Fruit fly (Drosophila melanogaster) whole organism, adult: ENCODE measurements around the gene CG42784.
A peak's percentile ranks its signal among the peaks of the same experiment; 100 is the strongest.

Experiments used
- CG11617 ChIP-seq: fragments of 200-800 bp; sonication (Bioruptor generic); optimal IDR thresholded peaks from 2 replicates; lab custom pipeline; 2017; ENCODE audit warnings: mild to moderate bottlenecking, missing biosample characterization, missing genetic modification reagents, missing genetic modification characterization
- CG12768 ChIP-seq: fragments of 200-800 bp; sonication (Bioruptor generic); optimal IDR thresholded peaks from 2 replicates; lab custom pipeline; 2017; ENCODE audit warnings: missing biosample characterization, missing genetic modification characterization, mild to moderate bottlenecking, moderate library complexity, missing genetic modification reagents
- CG14711 ChIP-seq: fragments of 200-800 bp; sonication (Bioruptor generic); optimal IDR thresholded peaks from 2 replicates; lab custom pipeline; 2018; ENCODE audit warnings: missing biosample characterization, mild to moderate bottlenecking, missing genetic modification characterization, moderate library complexity
- CG1620 ChIP-seq: fragments of 200-800 bp; sonication (Bioruptor generic); optimal IDR thresholded peaks from 2 replicates; lab custom pipeline; 2016; ENCODE audit warnings: missing biosample characterization, missing genetic modification characterization
- CG33017 ChIP-seq: fragments of 200-800 bp; sonication (Bioruptor generic); optimal IDR thresholded peaks from 2 replicates; lab custom pipeline; 2018; ENCODE audit warnings: missing biosample characterization, mild to moderate bottlenecking, missing genetic modification characterization, moderate library complexity
- CG5204 ChIP-seq: fragments of 200-800 bp; sonication (Bioruptor generic); optimal IDR thresholded peaks from 2 replicates; lab custom pipeline; 2016; ENCODE audit warnings: missing biosample characterization, missing genetic modification characterization
- CG7045 ChIP-seq: fragments of 200-800 bp; sonication (Bioruptor generic); optimal IDR thresholded peaks from 2 replicates; lab custom pipeline; 2017; ENCODE audit warnings: missing biosample characterization, mild to moderate bottlenecking, missing genetic modification characterization
- CG7101 ChIP-seq: fragments of 200-800 bp; sonication (Bioruptor generic); optimal IDR thresholded peaks from 2 replicates; lab custom pipeline; 2018; ENCODE audit warnings: missing biosample characterization, mild to moderate bottlenecking, missing genetic modification characterization, moderate library complexity
- Clk ChIP-seq: fragments of 200-800 bp; sonication (Bioruptor generic); optimal IDR thresholded peaks from 2 replicates; lab custom pipeline; 2017; ENCODE audit warnings: missing biosample characterization, missing genetic modification characterization
- Crg-1 ChIP-seq: fragments of 200-800 bp; sonication (Bioruptor generic); optimal IDR thresholded peaks from 2 replicates; lab custom pipeline; 2016; ENCODE audit warnings: missing biosample characterization, missing genetic modification characterization
- Hr96 ChIP-seq: fragments of 200-800 bp; sonication (Bioruptor generic); optimal IDR thresholded peaks from 2 replicates; lab custom pipeline; 2016; ENCODE audit warnings: missing biosample characterization, missing genetic modification characterization
- Mnt ChIP-seq: fragments of 200-800 bp; sonication (Bioruptor generic); optimal IDR thresholded peaks from 2 replicates; lab custom pipeline; 2016; ENCODE audit warnings: missing biosample characterization, mild to moderate bottlenecking, missing genetic modification characterization
- bab1 ChIP-seq: fragments of 200-800 bp; sonication (Bioruptor generic); optimal IDR thresholded peaks from 3 replicates; lab custom pipeline; 2019; ENCODE audit warnings: missing biosample characterization, mild to moderate bottlenecking, missing genetic modification characterization, moderate library complexity
- cic ChIP-seq: fragments of 200-800 bp; sonication (Bioruptor generic); optimal IDR thresholded peaks from 2 replicates; lab custom pipeline; 2017; ENCODE audit warnings: missing biosample characterization, mild to moderate bottlenecking, missing genetic modification characterization, moderate library complexity
- cnc ChIP-seq, 2 experiments: fragments of >200 bp; optimal IDR thresholded peaks; 2 replicates each; lab custom pipeline; 2017
- kay ChIP-seq: fragments of 200-800 bp; sonication (Bioruptor generic); peaks from one replicate; lab custom pipeline; 2016; ENCODE audit warnings: missing biosample characterization, missing genetic modification characterization, borderline replicate concordance
- ovo ChIP-seq: fragments of 200-800 bp; sonication (Bioruptor generic); optimal IDR thresholded peaks from 2 replicates; lab custom pipeline; 2016; ENCODE audit warnings: missing biosample characterization, missing genetic modification characterization
- pad ChIP-seq: fragments of 200-800 bp; sonication (Bioruptor generic); optimal IDR thresholded peaks from 3 replicates; lab custom pipeline; 2017; ENCODE audit warnings: missing biosample characterization, missing genetic modification characterization, mild to moderate bottlenecking, moderate library complexity, missing genetic modification reagents
- tj ChIP-seq: fragments of 200-800 bp; sonication (Bioruptor generic); optimal IDR thresholded peaks from 3 replicates; lab custom pipeline; 2017; ENCODE audit warnings: missing biosample characterization, mild to moderate bottlenecking, missing genetic modification characterization, moderate library complexity
- toe ChIP-seq: fragments of 200-800 bp; sonication (Bioruptor generic); optimal IDR thresholded peaks from 2 replicates; lab custom pipeline; 2016; ENCODE audit warnings: missing biosample characterization, missing genetic modification characterization

Gene CG42784

DNA sequence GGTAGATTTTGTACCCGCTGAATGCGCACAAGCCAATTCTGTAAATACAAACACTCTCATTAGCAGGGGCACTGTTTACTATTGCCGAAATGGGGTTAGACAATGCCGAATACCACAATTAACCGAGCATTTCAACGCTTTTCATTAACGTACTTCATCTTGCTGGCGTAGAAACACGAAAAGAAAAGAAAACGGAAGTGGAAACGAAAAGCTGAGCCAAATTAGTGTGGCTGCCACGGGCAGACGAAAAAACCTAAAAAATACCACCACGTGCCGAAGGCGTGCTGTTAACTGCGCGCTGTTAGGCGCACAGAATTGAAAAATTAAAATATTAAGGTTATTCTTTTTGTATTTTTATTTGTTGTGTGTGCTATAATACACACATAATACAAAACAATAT, 20.3 kb upstream of the CG42784 start, which contains the start of gene RpL24:
RpL24 (minus strand) TSS at position 229 of the 400 bp plus-strand sequence.
- TF ChIP-seq Hr96 (GFP tag; lab: Kevin White, UChicago) = peak; percentile 90
- peak; percentile 89 for TF ChIP-seq CG5204
- peak; percentile 87 for TF ChIP-seq pad
- TF ChIP-seq CG14711 (tag; lab: Kevin White, UChicago) = peak; percentile 85
- peak; percentile 85 for TF ChIP-seq toe (GFP tag; lab: Kevin White, UChicago)
- TF ChIP-seq CG7101 (tag; lab: Kevin White, UChicago) = peak; percentile 96
- TF ChIP-seq kay (GFP tag; lab: Kevin White, UChicago) = no peak
- peak; percentile 79 for TF ChIP-seq cic (GFP tag; lab: Kevin White, UChicago)
- peak; percentile 99 for TF ChIP-seq bab1 (GFP tag; lab: Kevin White, UChicago)
- TF ChIP-seq Crg-1 (GFP tag; lab: Kevin White, UChicago) = peak; percentile 98
- peak; percentile 98 for TF ChIP-seq CG1620 (GFP tag; lab: Kevin White, UChicago)
- peak; percentile 95 for TF ChIP-seq ovo (GFP tag; lab: Kevin White, UChicago)
- TF ChIP-seq CG12768 (GFP tag; lab: Kevin White, UChicago) = peak; percentile 91
- peak; percentile 65 for TF ChIP-seq Clk (GFP tag; lab: Kevin White, UChicago)
- TF ChIP-seq cnc (optimal IDR thresholded peaks at IDR 0.05; lab: Kevin White, UChicago) = no peak
- TF ChIP-seq CG33017 (tag; lab: Kevin White, UChicago) = peak; percentile 88
- peak; percentile 99 for TF ChIP-seq Mnt (GFP tag; lab: Kevin White, UChicago)
- TF ChIP-seq CG11617 (GFP tag; lab: Kevin White, UChicago) = peak; percentile 97
- peak; percentile 89 for TF ChIP-seq CG7045
- TF ChIP-seq tj = peak; percentile 77

dm6 chr2L:13396084-13396483, 19.1 kb upstream of the CG42784 start, which contains the start of gene CG16957:
CG16957 (minus strand) TSS chr2L:13396184.
- no peak for TF ChIP-seq CG7045
- no peak for TF ChIP-seq CG14711 (tag; lab: Kevin White, UChicago)
- TF ChIP-seq Crg-1 (GFP tag; lab: Kevin White, UChicago) = no peak

DNA sequence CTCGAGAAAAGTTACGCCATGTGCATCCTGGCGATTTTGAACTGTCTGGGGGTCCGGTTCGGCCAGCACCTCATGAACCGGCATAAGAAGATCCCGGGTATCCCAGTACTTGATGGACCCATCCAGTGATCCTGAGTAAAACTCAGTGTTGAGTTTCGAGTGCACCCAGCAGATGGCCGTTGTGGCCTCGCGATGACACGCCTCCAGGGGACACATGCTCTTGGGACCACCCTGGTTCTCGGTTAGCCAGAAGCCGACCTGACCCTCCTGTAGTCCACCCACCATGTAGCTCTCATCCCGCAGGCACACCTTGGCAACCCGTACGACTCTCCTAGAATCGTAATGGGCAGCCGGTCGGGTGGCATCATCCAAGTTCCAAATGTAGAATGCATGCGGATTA, 17.8 kb upstream of the CG42784 start:
- TF ChIP-seq Mnt (GFP tag; lab: Kevin White, UChicago) (no peak), Clk (GFP tag; lab: Kevin White, UChicago) (no peak), toe (GFP tag; lab: Kevin White, UChicago) (no peak), CG7045 (no peak), CG12768 (GFP tag; lab: Kevin White, UChicago) (no peak), Crg-1 (GFP tag; lab: Kevin White, UChicago) (no peak), CG14711 (tag; lab: Kevin White, UChicago) (no peak), tj (no peak), CG5204 (no peak), pad (no peak), cic (GFP tag; lab: Kevin White, UChicago) (no peak), bab1 (GFP tag; lab: Kevin White, UChicago) (no peak), Hr96 (GFP tag; lab: Kevin White, UChicago) (no peak), CG11617 (GFP tag; lab: Kevin White, UChicago) (no peak), ovo (GFP tag; lab: Kevin White, UChicago) (no peak), cnc (optimal IDR thresholded peaks at IDR 0.05; lab: Kevin White, UChicago) (no peak), CG1620 (GFP tag; lab: Kevin White, UChicago) (no peak), CG33017 (tag; lab: Kevin White, UChicago) (no peak), CG7101 (tag; lab: Kevin White, UChicago) (no peak), kay (GFP tag; lab: Kevin White, UChicago) (no peak)

dm6 chr2L:13398614-13399161, 16.5 kb upstream of the CG42784 start, which contains the start of the genes CG10859 and CG7110:
CG10859 (minus strand) TSS chr2L:13398664.
CG7110 (plus strand) TSS chr2L:13398991.
- TF ChIP-seq CG5204 = no peak
- peak; percentile 46 for TF ChIP-seq CG14711 (tag; lab: Kevin White, UChicago)
- peak; percentile 28 for TF ChIP-seq pad
- peak; percentile 18 for TF ChIP-seq CG1620 (GFP tag; lab: Kevin White, UChicago)
- TF ChIP-seq Crg-1 (GFP tag; lab: Kevin White, UChicago) = peak; percentile 50
- peak; percentile 11 for TF ChIP-seq ovo (GFP tag; lab: Kevin White, UChicago)
- no peak for TF ChIP-seq tj
- no peak for TF ChIP-seq kay (GFP tag; lab: Kevin White, UChicago)
- TF ChIP-seq Mnt (GFP tag; lab: Kevin White, UChicago) = peak; percentile 41
- TF ChIP-seq CG33017 (tag; lab: Kevin White, UChicago) = peak; percentile 25
- peak; percentile 5 for TF ChIP-seq CG11617 (GFP tag; lab: Kevin White, UChicago)
- peak; percentile 72 for TF ChIP-seq CG7101 (tag; lab: Kevin White, UChicago)
- peak; percentile 44 for TF ChIP-seq CG7045
- TF ChIP-seq Hr96 (GFP tag; lab: Kevin White, UChicago) = no peak
- TF ChIP-seq bab1 (GFP tag; lab: Kevin White, UChicago) = peak; percentile 97
- no peak for TF ChIP-seq CG12768 (GFP tag; lab: Kevin White, UChicago)
- no peak for TF ChIP-seq Clk (GFP tag; lab: Kevin White, UChicago)

DNA sequence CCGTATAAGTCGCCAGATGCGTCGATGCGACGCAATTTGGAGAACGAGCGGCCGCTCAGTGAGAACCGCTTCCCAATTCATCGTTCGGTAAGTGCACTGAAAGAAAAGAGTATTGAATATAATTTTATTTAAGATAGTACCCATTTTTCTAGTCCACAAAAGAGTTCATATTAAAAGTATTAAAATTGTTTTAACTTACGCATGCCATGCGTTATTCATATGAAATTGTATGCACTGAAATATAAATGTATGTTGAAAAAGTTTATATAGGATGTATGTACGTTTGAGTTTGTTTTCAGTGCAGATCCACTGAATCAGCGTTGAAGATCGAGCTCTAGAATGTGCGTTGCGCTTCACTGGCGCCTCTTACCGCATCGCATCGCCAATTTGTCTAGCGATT, 15.7 kb upstream of the CG42784 start:
- TF ChIP-seq toe (GFP tag; lab: Kevin White, UChicago) = peak; percentile 37
- no peak for TF ChIP-seq Clk (GFP tag; lab: Kevin White, UChicago)
- peak; percentile 25 for TF ChIP-seq CG7101 (tag; lab: Kevin White, UChicago)
- no peak for TF ChIP-seq cic (GFP tag; lab: Kevin White, UChicago)
- TF ChIP-seq CG33017 (tag; lab: Kevin White, UChicago) = peak; percentile 0
- peak; percentile 7 for TF ChIP-seq CG5204
- TF ChIP-seq bab1 (GFP tag; lab: Kevin White, UChicago) = peak; percentile 54
- TF ChIP-seq Hr96 (GFP tag; lab: Kevin White, UChicago) = no peak
